Fruit fly (Drosophila melanogaster): ENCODE measurements around the gene CG5039.

Gene CG5039

DNA sequence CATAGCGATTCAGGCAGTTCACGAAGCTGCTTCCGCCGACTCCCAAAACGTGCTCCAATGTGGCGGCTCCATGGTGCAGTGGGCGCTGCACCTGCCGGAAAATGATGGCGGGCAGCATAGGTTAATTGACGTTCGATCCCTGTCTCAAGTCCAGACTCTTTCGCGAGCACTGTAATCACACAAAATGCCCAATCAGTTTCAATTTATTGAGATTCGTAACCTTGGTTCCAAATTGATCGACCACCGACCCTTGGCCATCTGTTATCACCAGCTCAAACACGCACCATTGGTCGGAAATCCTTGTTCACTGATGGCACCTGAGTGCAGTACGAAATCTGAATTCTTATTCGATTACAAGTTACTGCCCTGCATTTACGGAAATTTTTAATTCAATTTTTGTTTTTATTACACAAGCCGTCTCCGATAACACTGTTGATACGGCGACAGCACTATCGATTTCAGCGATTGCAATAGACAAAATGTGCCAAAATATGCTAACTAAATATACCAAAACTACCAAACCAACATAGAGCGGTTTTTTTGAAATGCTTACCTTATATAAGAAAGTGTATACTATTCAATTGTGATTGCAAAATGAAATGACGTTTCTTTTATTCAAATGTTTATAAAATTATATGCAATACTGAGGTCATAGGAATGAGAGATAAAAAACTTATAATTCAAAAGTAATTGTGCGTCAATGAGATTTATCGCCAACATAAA lies 8.4 kb downstream of the CG5039 start, which contains the start of gene CLS (continued):
- TF ChIP-seq Scr (GFP tag; IDR thresholded peaks at IDR 0.05; ENCODE audit: partially characterized antibody) (peak; percentile 61), sob (GFP tag; IDR thresholded peaks at IDR 0.05) (no peak), jigr1 (GFP tag; IDR thresholded peaks at IDR 0.05) (no peak), Poxn (GFP tag; IDR thresholded peaks at IDR 0.05) (no peak), CG6175 (GFP tag; IDR thresholded peaks at IDR 0.05) (no peak), CG18764 (GFP tag; optimal IDR thresholded peaks at IDR 0.05) (no peak), CG10959 (GFP tag; IDR thresholded peaks at IDR 0.05) (no peak), CG18262 (tag; optimal IDR thresholded peaks at IDR 0.05) (no peak), Side (GFP tag; optimal IDR thresholded peaks at IDR 0.05) (no peak), Doc3 (GFP tag; IDR thresholded peaks at IDR 0.05; ENCODE audit: partially characterized antibody) (0 out of 3 replicates have a peak, but pooled peaks have one; percentile 52), ase (GFP tag; IDR thresholded peaks at IDR 0.05) (no peak), CG17328 (GFP tag; IDR thresholded peaks at IDR 0.05) (no peak), Xrp1 (GFP tag; IDR thresholded peaks at IDR 0.05) (no peak), CG18011 (GFP tag; optimal IDR thresholded peaks at IDR 0.05) (no peak), nerfin-1 (tag; optimal IDR thresholded peaks at IDR 0.05) (no peak), ro (GFP tag; IDR thresholded peaks at IDR 0.05) (no peak), CG1832 (GFP tag; optimal IDR thresholded peaks at IDR 0.05) (no peak), CG13894 (tag; optimal IDR thresholded peaks at IDR 0.05) (no peak), Dad (GFP tag; optimal IDR thresholded peaks at IDR 0.05) (no peak), CG9932 (GFP tag; IDR thresholded peaks at IDR 0.05) (no peak), unc-4 (GFP tag; IDR thresholded peaks at IDR 0.05; ENCODE audit: partially characterized antibody) (peak; percentile 66), CG9817 (tag; optimal IDR thresholded peaks at IDR 0.05) (no peak), Rfx (GFP tag; IDR thresholded peaks at IDR 0.05) (no peak; the same call in 1 of the 2 replicates), CG17829 (tag; optimal IDR thresholded peaks at IDR 0.05) (no peak), TFAM (GFP tag; optimal IDR thresholded peaks at IDR 0.05) (no peak), CG12155 (GFP tag; optimal IDR thresholded peaks at IDR 0.05) (no peak), Meics (GFP tag; optimal IDR thresholded peaks at IDR 0.05) (no peak), B-H2 (GFP tag; optimal IDR thresholded peaks at IDR 0.05) (no peak), CG8359 (GFP tag; optimal IDR thresholded peaks at IDR 0.05; ENCODE audit: borderline replicate concordance) (no peak), psq (GFP tag; optimal IDR thresholded peaks at IDR 0.05) (no peak), btn (GFP tag; optimal IDR thresholded peaks at IDR 0.05) (no peak), Aef1 (GFP tag; IDR thresholded peaks at IDR 0.05) (no peak), Chrac-16 (GFP tag; optimal IDR thresholded peaks at IDR 0.05) (no peak), CG7271 (tag; optimal IDR thresholded peaks at IDR 0.05) (no peak), CG11696 (GFP tag; IDR thresholded peaks at IDR 0.05) (no peak), tin (GFP tag; optimal IDR thresholded peaks at IDR 0.05) (no peak), CG12219 (GFP tag; optimal IDR thresholded peaks at IDR 0.05) (no peak), CG15479 (GFP tag; optimal IDR thresholded peaks at IDR 0.05) (no peak), Tbp (GFP tag; optimal IDR thresholded peaks at IDR 0.05) (no peak), MBD-R2 (GFP tag; IDR thresholded peaks at IDR 0.05) (peak; percentile 66; the same call in 1 of the 2 replicates), otp (GFP tag; IDR thresholded peaks at IDR 0.05) (no peak), vfl (GFP tag; optimal IDR thresholded peaks at IDR 0.05) (no peak), D19B (GFP tag; optimal IDR thresholded peaks at IDR 0.05) (no peak), slbo (GFP tag; IDR thresholded peaks at IDR 0.05) (no peak), CG2875 (GFP tag; optimal IDR thresholded peaks at IDR 0.05) (no peak), CG9215 (GFP tag; IDR thresholded peaks at IDR 0.05) (no peak), shn (GFP tag; optimal IDR thresholded peaks at IDR 0.05) (no peak), H15 (GFP tag; IDR thresholded peaks at IDR 0.05) (no peak), dpn (GFP tag; optimal IDR thresholded peaks at IDR 0.05) (no peak), stc (GFP tag; IDR thresholded peaks at IDR 0.05) (no peak), nerfin-2 (GFP tag; IDR thresholded peaks at IDR 0.05; ENCODE audit: partially characterized antibody) (peak; percentile 29; the same call in 1 of the 2 replicates)

All from whole organism, embryonic.